Fruit fly (Drosophila melanogaster) whole organism, pupa: ENCODE results near the gene Bre1.

Experiments
- CG14655 ChIP-seq: fragments of 200-800 bp; sonication (Bioruptor generic); optimal IDR thresholded peaks from 3 replicates; lab custom pipeline; 2017; ENCODE audit warnings: mild to moderate bottlenecking, missing biosample characterization, missing genetic modification reagents, missing genetic modification characterization
- CG15710 ChIP-seq: fragments of 200-800 bp; sonication (Bioruptor generic); optimal IDR thresholded peaks from 2 replicates; lab custom pipeline; 2018; ENCODE audit warnings: missing biosample characterization, mild to moderate bottlenecking, missing genetic modification characterization, moderate library complexity
- CG34367 ChIP-seq: fragments of 200-800 bp; sonication (Bioruptor generic); optimal IDR thresholded peaks from 2 replicates; lab custom pipeline; 2018; ENCODE audit warnings: missing biosample characterization, mild to moderate bottlenecking, missing genetic modification characterization
- EcR ChIP-seq: fragments of 200-800 bp; sonication (Bioruptor generic); optimal IDR thresholded peaks from 3 replicates; lab custom pipeline; 2019; ENCODE audit warnings: missing biosample characterization, missing genetic modification characterization, mild to moderate bottlenecking, moderate library complexity, missing genetic modification reagents
- gl ChIP-seq: fragments of 200-800 bp; sonication (Bioruptor generic); optimal IDR thresholded peaks from 2 replicates; lab custom pipeline; 2018; ENCODE audit warnings: missing biosample characterization, mild to moderate bottlenecking, missing genetic modification characterization

DNA sequence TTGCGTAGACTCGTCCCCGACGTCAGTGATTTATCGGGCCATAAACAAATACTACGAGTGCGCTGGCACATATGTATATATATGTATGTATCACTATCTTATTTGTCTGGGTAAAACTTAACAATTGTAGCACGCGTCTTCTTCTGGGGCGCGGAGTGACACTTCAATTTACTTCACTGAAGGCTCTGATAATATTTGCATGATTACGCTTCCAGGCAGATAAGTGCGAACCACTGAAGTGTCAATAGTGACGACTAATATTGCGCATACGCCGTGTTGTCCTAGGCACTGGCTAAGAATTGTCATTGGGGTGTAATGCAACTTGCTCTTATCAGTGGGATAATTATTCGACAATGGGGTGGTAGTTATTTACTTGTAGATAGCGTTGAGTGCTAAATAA lies 27.5 kb upstream of the Bre1 start:
- TF ChIP-seq EcR (no peak), CG15710 (tag; lab: Kevin White, UChicago) (peak; percentile 8), CG14655 (GFP tag; lab: Kevin White, UChicago) (peak; percentile 26), CG34367 (tag; lab: Kevin White, UChicago) (no peak), gl (tag; lab: Kevin White, UChicago) (peak; percentile 60)
